Worm (Caenorhabditis elegans) whole organism, late embryonic: ENCODE results near the gene Y26E6A.3.
A peak's percentile ranks its signal among the peaks of the same experiment; 100 is the strongest.

Experiments used
- ama-1 ChIP-seq: fragments of 150-350 bp; optimal IDR thresholded peaks from 2 replicates; lab custom pipeline; 2014
- elt-2 ChIP-seq: sonication (generic microtip); optimal IDR thresholded peaks from 2 replicates; lab custom pipeline; 2016; ENCODE audit warnings: missing genetic modification reagents, missing genetic modification characterization, missing compliant biosample characterization
- elt-4 ChIP-seq: sonication (generic microtip); optimal IDR thresholded peaks from 2 replicates; lab custom pipeline; 2016; ENCODE audit warnings: missing genetic modification characterization, missing compliant biosample characterization
- fax-1 ChIP-seq: sonication (generic microtip); optimal IDR thresholded peaks from 2 replicates; lab custom pipeline; 2016; ENCODE audit warnings: missing genotype, missing genetic modification characterization, missing compliant biosample characterization
- hlh-13 ChIP-seq: fragments of 200-800 bp; sonication (Bioruptor generic); optimal IDR thresholded peaks from 2 replicates; lab custom pipeline; 2018; ENCODE audit warnings: mild to moderate bottlenecking, missing genetic modification characterization, missing compliant biosample characterization
- hlh-6 ChIP-seq: sonication (generic microtip); optimal IDR thresholded peaks from 2 replicates; lab custom pipeline; 2016; ENCODE audit warnings: missing genotype, missing genetic modification characterization, missing compliant biosample characterization
- hlh-8 ChIP-seq: sonication (generic microtip); optimal IDR thresholded peaks from 2 replicates; lab custom pipeline; 2016; ENCODE audit warnings: missing genotype, missing genetic modification characterization, missing compliant biosample characterization
- nfya-1 ChIP-seq: sonication (generic microtip); optimal IDR thresholded peaks from 2 replicates; lab custom pipeline; 2017; ENCODE audit warnings: missing genetic modification characterization, mild to moderate bottlenecking, missing compliant biosample characterization, antibody characterized with exemption, moderate library complexity
- odd-2 ChIP-seq: sonication (generic microtip); optimal IDR thresholded peaks from 2 replicates; lab custom pipeline; 2017; ENCODE audit warnings: antibody characterized with exemption, mild to moderate bottlenecking, missing genetic modification characterization, missing compliant biosample characterization
- pros-1 ChIP-seq: fragments of 150-350 bp; optimal IDR thresholded peaks from 2 replicates; lab custom pipeline; 2014; ENCODE audit warnings: missing biosample characterization, missing genetic modification reagents, missing genetic modification characterization
- syd-9 ChIP-seq: sonication (generic microtip); optimal IDR thresholded peaks from 2 replicates; lab custom pipeline; 2016; ENCODE audit warnings: mild to moderate bottlenecking, missing genetic modification characterization, moderate library complexity, missing compliant biosample characterization
- ttx-3 ChIP-seq: sonication (generic microtip); optimal IDR thresholded peaks from 2 replicates; lab custom pipeline; 2016; ENCODE audit warnings: missing genetic modification reagents, missing genetic modification characterization, missing compliant biosample characterization
- unc-3 ChIP-seq, 2 experiments: fragments of 200-800 bp in 1 of 2; sonication (Bioruptor generic) in 1 of 2; sonication (generic microtip) in 1 of 2; conservative IDR thresholded peaks in 1 of 2; optimal IDR thresholded peaks in 1 of 2; 2 replicates each; pipeline versions ENCODE4 v1.3.6 to Lab custom; 2016 to 2022; ENCODE audit warnings: missing compliant biosample characterization in 2 of 2, missing genetic modification characterization in 2 of 2, missing genetic modification reagents in 1 of 2

DNA sequence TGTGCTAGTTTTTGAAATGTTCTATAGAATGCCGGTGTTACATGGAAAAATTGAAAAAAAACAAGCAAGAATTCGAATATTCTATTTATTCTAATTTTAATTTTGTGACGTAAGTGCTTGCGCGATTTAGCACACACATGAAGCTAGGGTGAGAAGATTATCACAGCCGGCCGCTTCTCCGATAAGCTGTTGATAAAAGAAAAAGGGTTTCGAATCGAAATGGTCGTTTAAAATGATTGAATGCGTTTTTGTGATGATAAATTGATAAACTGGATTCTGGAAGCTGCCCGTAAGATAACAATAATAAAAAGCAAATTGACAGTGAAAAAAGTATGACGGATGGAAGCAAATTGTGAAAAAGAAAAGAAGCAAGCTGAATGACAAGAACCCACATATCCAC lies 25.6 kb downstream of the Y26E6A.3 start:
- TF ChIP-seq odd-2 (no peak), hlh-13 (no peak), ama-1 (lab: Kevin White, UChicago) (no peak), unc-3 (GFP tag; conservative IDR thresholded peaks at IDR 0.05; lab: Robert Waterston, UW) (no peak), unc-3 (tag; optimal IDR thresholded peaks at IDR 0.05; lab: Kevin White, UChicago) (no peak), hlh-6 (tag; lab: Kevin White, UChicago) (no peak), fax-1 (no peak), elt-4 (tag; lab: Kevin White, UChicago) (no peak), hlh-8 (tag; lab: Kevin White, UChicago) (no peak), syd-9 (tag; lab: Kevin White, UChicago) (no peak), elt-2 (peak; percentile 57), pros-1 (tag; lab: Kevin White, UChicago) (no peak), nfya-1 (tag; lab: Kevin White, UChicago) (no peak), ttx-3 (tag; lab: Kevin White, UChicago) (no peak)
